Fruit fly (Drosophila melanogaster): ENCODE measurements around the gene MCU.

MCU gene

DNA sequence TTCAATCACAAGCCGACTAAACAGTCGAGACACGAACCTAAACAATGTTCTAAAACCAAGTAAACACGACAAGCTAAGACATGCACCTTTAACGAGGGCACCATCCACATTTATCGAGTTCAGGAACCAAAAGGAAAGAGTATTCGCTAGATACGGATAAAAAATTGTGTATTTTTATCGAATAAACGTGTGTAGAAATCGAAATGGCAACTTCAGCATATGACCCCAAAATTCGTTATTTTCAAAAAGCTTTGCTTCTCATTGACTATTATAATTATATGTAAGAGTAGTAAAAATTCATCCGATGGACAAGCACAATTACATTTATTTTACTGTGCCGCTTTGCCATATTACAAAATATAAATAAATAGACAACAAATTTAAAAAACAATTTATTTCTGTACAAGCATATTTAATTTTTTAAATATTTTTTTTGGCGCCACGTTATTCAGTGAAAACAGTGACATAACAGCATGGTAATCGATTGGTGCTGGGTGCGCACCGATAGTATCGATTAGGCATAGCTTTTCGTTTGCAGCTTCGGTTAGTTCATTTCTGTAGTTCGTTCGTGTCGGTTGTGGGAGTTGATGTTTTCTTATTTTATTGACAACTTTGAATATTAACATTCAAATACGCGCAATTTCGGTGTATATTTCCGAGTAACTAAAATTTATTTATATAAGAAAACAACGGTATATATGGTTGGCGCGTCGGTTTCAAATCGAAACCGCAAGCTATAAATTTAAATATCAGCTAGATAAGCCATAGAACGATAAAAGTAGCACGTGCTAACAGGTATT is at the start of gene MCU (continued):
- TF ChIP-seq dsx (GFP tag; optimal IDR thresholded peaks at IDR 0.05; ENCODE audit: poor library complexity, severe bottlenecking) (peak; percentile 19), Ets96B (tag; optimal IDR thresholded peaks at IDR 0.05) (no peak), CG9139 (GFP tag; optimal IDR thresholded peaks at IDR 0.05) (no peak), topi (GFP tag; optimal IDR thresholded peaks at IDR 0.05) (peak; percentile 13), Smox (GFP tag; optimal IDR thresholded peaks at IDR 0.05) (peak; percentile 16), CG15336 (GFP tag; IDR thresholded peaks at IDR 0.05) (no peak), CG6854 (GFP tag; optimal IDR thresholded peaks at IDR 0.05) (no peak), fd85E (GFP tag; optimal IDR thresholded peaks at IDR 0.05) (no peak), Sox102F (GFP tag; optimal IDR thresholded peaks at IDR 0.05) (no peak)

DNA sequence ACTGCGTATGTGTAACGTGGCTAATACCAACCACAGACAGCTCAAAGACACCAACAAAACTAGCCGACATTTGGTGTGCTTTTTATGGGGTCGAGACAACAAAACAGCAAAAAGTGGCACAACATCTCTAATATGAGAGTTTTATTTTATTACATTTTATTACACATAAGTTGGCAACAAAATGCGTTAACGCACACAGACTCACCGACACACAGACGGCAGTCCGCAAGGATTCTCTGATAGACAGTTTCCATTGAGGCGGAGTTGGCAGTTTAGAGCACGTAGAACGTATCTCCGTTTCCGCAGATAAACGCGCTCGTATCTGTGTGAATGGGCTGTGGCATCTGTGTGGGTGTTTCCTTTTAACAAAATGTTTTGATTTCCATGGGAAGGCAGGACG is 42.5 kb upstream of the MCU start:
- TF ChIP-seq cyc (GFP tag; optimal IDR thresholded peaks at IDR 0.05) (no peak), CG6854 (GFP tag; optimal IDR thresholded peaks at IDR 0.05) (no peak), CG11762 (GFP tag; optimal IDR thresholded peaks at IDR 0.05; ENCODE audit: insufficient read depth) (no peak), topi (GFP tag; optimal IDR thresholded peaks at IDR 0.05) (no peak), CG8119 (GFP tag; IDR thresholded peaks at IDR 0.05) (no peak), Ets21C (GFP tag; optimal IDR thresholded peaks at IDR 0.05) (no peak), Eip93F (GFP tag; optimal IDR thresholded peaks at IDR 0.05) (no peak), CG3032 (tag; optimal IDR thresholded peaks at IDR 0.05) (no peak), pdm3 (GFP tag; optimal IDR thresholded peaks at IDR 0.05) (no peak), Sox102F (GFP tag; optimal IDR thresholded peaks at IDR 0.05) (no peak), Gug (GFP tag; IDR thresholded peaks at IDR 0.05) (no peak), net (GFP tag; optimal IDR thresholded peaks at IDR 0.05) (no peak), Hr4 (GFP tag; optimal IDR thresholded peaks at IDR 0.05) (no peak), Eip75B (GFP tag; optimal IDR thresholded peaks at IDR 0.05) (no peak), fkh (GFP tag; optimal IDR thresholded peaks at IDR 0.05) (no peak), Ets96B (tag; optimal IDR thresholded peaks at IDR 0.05) (no peak), dac (GFP tag; optimal IDR thresholded peaks at IDR 0.05) (no peak), vri (GFP tag; optimal IDR thresholded peaks at IDR 0.05) (no peak), CG31627 (GFP tag; optimal IDR thresholded peaks at IDR 0.05) (no peak), fd59A (GFP tag; optimal IDR thresholded peaks at IDR 0.05) (no peak)

DNA sequence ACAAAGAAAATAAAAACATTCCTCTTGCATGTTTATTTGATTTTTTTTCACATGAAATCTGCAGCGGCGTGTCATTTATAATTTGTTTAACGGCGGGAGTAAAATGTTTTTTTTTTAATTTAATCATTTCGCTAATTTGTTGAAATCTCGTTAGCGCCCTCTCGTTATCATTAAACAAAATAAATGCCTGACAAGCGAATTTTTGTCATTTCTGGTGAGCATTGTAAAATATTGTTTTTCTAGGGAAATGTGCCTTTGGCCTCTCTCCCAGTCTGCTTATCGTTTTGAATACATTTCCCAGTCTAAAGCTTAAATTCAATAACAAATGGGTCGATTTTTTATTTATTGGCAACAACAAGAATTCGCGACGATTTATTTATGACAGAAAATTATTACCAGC is 38.3 kb upstream of the MCU start:
- TF ChIP-seq svp (GFP tag) (peak; percentile 94), CG8119 (GFP tag; IDR thresholded peaks at IDR 0.05) (no peak)

DNA sequence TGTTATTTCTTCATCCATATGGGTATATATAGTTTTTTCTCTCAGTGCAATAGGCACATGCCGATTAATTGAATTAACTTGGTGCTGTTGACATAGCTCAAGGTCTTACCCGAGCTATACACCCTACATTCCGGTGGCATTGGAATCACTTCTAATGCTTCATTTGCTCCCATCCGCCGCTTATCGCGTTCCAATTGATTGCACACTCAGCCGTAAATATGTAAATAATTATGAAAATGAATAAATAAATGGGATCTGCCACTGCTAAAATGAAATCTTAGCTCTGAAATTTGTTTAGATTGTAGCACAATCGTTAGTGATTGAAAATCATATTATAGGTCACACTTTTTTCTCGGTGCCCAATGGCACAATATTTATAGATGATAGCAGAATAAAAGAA is 33.6 kb upstream of the MCU start:
- peak; percentile 53 for TF ChIP-seq fkh (GFP tag; optimal IDR thresholded peaks at IDR 0.05)
- no peak for TF ChIP-seq net (GFP tag; optimal IDR thresholded peaks at IDR 0.05)
- TF ChIP-seq CG32006 (GFP tag; optimal IDR thresholded peaks at IDR 0.05): peak; percentile 22
- TF ChIP-seq CG10669 (GFP tag; optimal IDR thresholded peaks at IDR 0.05): no peak
- TF ChIP-seq eg (GFP tag; IDR thresholded peaks at IDR 0.05): peak; percentile 42; the same call in 1 of the 3 replicates
- no peak for TF ChIP-seq Lpt (GFP tag; optimal IDR thresholded peaks at IDR 0.05)
- TF ChIP-seq CG3919 (GFP tag; optimal IDR thresholded peaks at IDR 0.05): no peak

DNA sequence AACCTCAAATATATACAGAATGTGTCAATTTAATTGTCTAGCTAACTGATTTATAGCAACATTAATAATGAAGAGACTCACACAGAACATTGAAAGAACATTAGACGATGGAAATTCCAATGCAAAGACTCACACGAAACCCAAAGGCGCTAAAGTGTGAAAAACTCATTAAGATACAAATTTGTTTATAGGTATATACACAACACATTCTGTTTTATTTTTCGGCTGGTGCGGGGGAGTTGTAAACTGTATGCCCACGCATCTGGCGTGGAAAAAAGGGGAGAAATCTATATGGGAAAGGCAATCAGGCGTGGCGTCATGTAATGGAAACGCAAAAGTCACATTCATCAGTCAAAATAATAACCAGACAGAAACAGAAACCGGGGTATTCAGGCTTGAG is 30.9 kb upstream of the MCU start:
- TF ChIP-seq eg (GFP tag; IDR thresholded peaks at IDR 0.05) (no peak), Lpt (GFP tag; optimal IDR thresholded peaks at IDR 0.05) (no peak), Ets96B (tag; optimal IDR thresholded peaks at IDR 0.05) (no peak), achi (GFP tag; optimal IDR thresholded peaks at IDR 0.05) (no peak), CG6792 (GFP tag; optimal IDR thresholded peaks at IDR 0.05) (no peak), Eip93F (GFP tag; optimal IDR thresholded peaks at IDR 0.05) (no peak), Hr4 (GFP tag; optimal IDR thresholded peaks at IDR 0.05) (no peak)
